Worm (Caenorhabditis elegans) whole organism, young adult: ENCODE data around the gene unc-27.

Source experiments
- B0261.1 ChIP-seq: sonication (generic microtip); optimal IDR thresholded peaks from 2 replicates; lab custom pipeline; 2016; ENCODE audit warnings: mild to moderate bottlenecking, missing genetic modification characterization, moderate library complexity, missing compliant biosample characterization
- C06A6.2 ChIP-seq: fragments of 200-800 bp; sonication (Bioruptor generic); conservative IDR thresholded peaks from 2 replicates; pipeline ENCODE4 v1.3.6; 2022; ENCODE audit warnings: missing genetic modification characterization, missing compliant biosample characterization
- C17E4.6 ChIP-seq: fragments of 200-800 bp; sonication (Bioruptor generic); IDR thresholded peaks from 2 replicates; pipeline ENCODE4 v1.3.6; 2022; ENCODE audit warnings: missing genetic modification reagents, missing genetic modification characterization, missing compliant biosample characterization
- F23B12.7 ChIP-seq: sonication (generic microtip); optimal IDR thresholded peaks from 2 replicates; lab custom pipeline; 2017; ENCODE audit warnings: missing genetic modification characterization, mild to moderate bottlenecking, missing compliant biosample characterization, antibody characterized with exemption, moderate library complexity; ENCODE audit not compliant: insufficient read depth
- F37B4.10 ChIP-seq: fragments of 200-800 bp; sonication (Bioruptor generic); IDR thresholded peaks from 2 replicates; pipeline ENCODE4 v1.3.6; 2022; ENCODE audit warnings: missing genetic modification characterization, missing compliant biosample characterization
- F39B2.1 ChIP-seq: fragments of 200-800 bp; sonication (Bioruptor generic); IDR thresholded peaks from 2 replicates; pipeline ENCODE4 v1.3.6; 2022; ENCODE audit warnings: missing genetic modification reagents, missing genetic modification characterization, missing compliant biosample characterization
- F57C9.4 ChIP-seq: sonication (generic microtip); optimal IDR thresholded peaks from 2 replicates; lab custom pipeline; 2017; ENCODE audit warnings: mild to moderate bottlenecking, missing genetic modification characterization, missing compliant biosample characterization
- K11D2.4 ChIP-seq: fragments of 200-800 bp; sonication (Bioruptor generic); IDR thresholded peaks from 2 replicates; pipeline ENCODE4 v1.3.6; 2022; ENCODE audit warnings: missing genetic modification reagents, missing genetic modification characterization, missing compliant biosample characterization
- Y56A3A.18 ChIP-seq: fragments of 200-800 bp; sonication (Bioruptor generic); IDR thresholded peaks from 2 replicates; pipeline ENCODE4 v1.3.6; 2022; ENCODE audit warnings: missing genetic modification reagents, missing genetic modification characterization, missing compliant biosample characterization
- Y79H2A.3 ChIP-seq: fragments of 200-800 bp; sonication (Bioruptor generic); conservative IDR thresholded peaks from 2 replicates; pipeline ENCODE4 v1.3.6; 2022; ENCODE audit warnings: missing genetic modification reagents, missing genetic modification characterization, missing compliant biosample characterization
- akir-1 ChIP-seq: fragments of 200-800 bp; sonication (Bioruptor generic); optimal IDR thresholded peaks from 2 replicates; lab custom pipeline; 2018; ENCODE audit warnings: mild to moderate bottlenecking, missing genetic modification characterization, moderate library complexity, missing compliant biosample characterization
- ama-1 ChIP-seq, 3 experiments: fragments of 150-350 bp in 1 of 3; sonication (generic microtip) in 2 of 3; optimal IDR thresholded peaks; 2 replicates each; lab custom pipeline; 2014 to 2018; ENCODE audit warnings: missing biosample characterization in 2 of 3, missing genetic modification characterization in 2 of 3, missing genetic modification reagents in 2 of 3
- atf-7 ChIP-seq: sonication (generic microtip); optimal IDR thresholded peaks from 2 replicates; lab custom pipeline; 2017; ENCODE audit warnings: mild to moderate bottlenecking, missing genetic modification characterization, missing compliant biosample characterization
- athp-1 ChIP-seq: sonication (generic microtip); optimal IDR thresholded peaks from 2 replicates; lab custom pipeline; 2017; ENCODE audit warnings: mild to moderate bottlenecking, missing genetic modification characterization, missing compliant biosample characterization
- attf-3 ChIP-seq: fragments of 200-800 bp; sonication (Bioruptor generic); conservative IDR thresholded peaks from 2 replicates; pipeline ENCODE4 v1.3.6; 2022; ENCODE audit warnings: missing genetic modification reagents, missing genetic modification characterization, missing compliant biosample characterization
- attf-5 ChIP-seq: fragments of 200-800 bp; sonication (Bioruptor generic); optimal IDR thresholded peaks from 2 replicates; lab custom pipeline; 2018; ENCODE audit warnings: mild to moderate bottlenecking, missing genetic modification characterization, missing compliant biosample characterization
- cebp-1 ChIP-seq, 2 experiments: fragments of 200-800 bp in 1 of 2; sonication (Bioruptor generic) in 1 of 2; sonication (generic microtip) in 1 of 2; IDR thresholded peaks in 1 of 2; optimal IDR thresholded peaks in 1 of 2; 2 replicates each; pipeline versions ENCODE4 v1.3.6 to Lab custom; 2017 to 2022; ENCODE audit warnings: missing compliant biosample characterization in 2 of 2, missing genetic modification characterization in 2 of 2, mild to moderate bottlenecking in 1 of 2, missing genetic modification reagents in 1 of 2, moderate library complexity in 1 of 2
- ceh-40 ChIP-seq: fragments of 200-800 bp; sonication (Bioruptor generic); IDR thresholded peaks from 2 replicates; pipeline ENCODE4 v1.3.6; 2022; ENCODE audit warnings: missing genetic modification characterization, missing compliant biosample characterization
- die-1 ChIP-seq: sonication (generic microtip); optimal IDR thresholded peaks from 2 replicates; lab custom pipeline; 2016; ENCODE audit warnings: missing genotype, mild to moderate bottlenecking, missing genetic modification characterization, missing compliant biosample characterization
- egl-44 ChIP-seq: fragments of 200-800 bp; sonication (Bioruptor generic); IDR thresholded peaks from 2 replicates; pipeline ENCODE4 v1.3.6; 2022; ENCODE audit warnings: missing genetic modification reagents, missing genetic modification characterization, missing compliant biosample characterization
- egrh-3 ChIP-seq: fragments of 200-800 bp; sonication (Bioruptor generic); IDR thresholded peaks from 2 replicates; pipeline ENCODE4 v1.3.6; 2022; ENCODE audit warnings: missing genetic modification reagents, missing genetic modification characterization, missing compliant biosample characterization
- ets-4 ChIP-seq: fragments of 200-800 bp; sonication (Bioruptor generic); optimal IDR thresholded peaks from 2 replicates; lab custom pipeline; 2018; ENCODE audit warnings: mild to moderate bottlenecking, missing genetic modification characterization, missing compliant biosample characterization
- gei-17 ChIP-seq: fragments of 200-800 bp; sonication (Bioruptor generic); optimal IDR thresholded peaks from 2 replicates; lab custom pipeline; 2018; ENCODE audit warnings: mild to moderate bottlenecking, missing genetic modification characterization, missing compliant biosample characterization
- hmg-1.2 ChIP-seq: fragments of 200-800 bp; sonication (Bioruptor generic); IDR thresholded peaks from 2 replicates; pipeline ENCODE4 v1.3.6; 2022; ENCODE audit warnings: missing genetic modification reagents, missing genetic modification characterization, missing compliant biosample characterization
- hmg-20 ChIP-seq: fragments of 200-800 bp; sonication (Bioruptor generic); IDR thresholded peaks from 2 replicates; pipeline ENCODE4 v1.3.6; 2022; ENCODE audit warnings: missing genetic modification reagents, missing genetic modification characterization, missing compliant biosample characterization
- let-607 ChIP-seq, 2 experiments: fragments of 200-800 bp in 1 of 2; sonication (Bioruptor generic) in 1 of 2; sonication (generic microtip) in 1 of 2; optimal IDR thresholded peaks; 2 replicates each; lab custom pipeline; 2016 to 2018; ENCODE audit warnings: mild to moderate bottlenecking in 2 of 2, missing compliant biosample characterization in 2 of 2, missing genetic modification characterization in 2 of 2, moderate library complexity in 2 of 2, missing genotype in 1 of 2
- lin-35 ChIP-seq, 3 experiments: fragments of 150-350 bp in 2 of 3; sonication (generic microtip) in 1 of 3; optimal IDR thresholded peaks; 2 replicates each; lab custom pipeline; 2014 to 2018; ENCODE audit warnings: missing biosample characterization in 3 of 3, missing genetic modification characterization in 3 of 3, missing genetic modification reagents in 3 of 3
- lin-54 ChIP-seq: fragments of 200-800 bp; sonication (Bioruptor generic); optimal IDR thresholded peaks from 2 replicates; lab custom pipeline; 2018; ENCODE audit warnings: mild to moderate bottlenecking, missing genetic modification characterization, missing compliant biosample characterization
- madf-10 ChIP-seq: sonication (generic microtip); optimal IDR thresholded peaks from 2 replicates; lab custom pipeline; 2016; ENCODE audit warnings: mild to moderate bottlenecking, missing genetic modification characterization, missing compliant biosample characterization
- madf-3 ChIP-seq: fragments of 200-800 bp; sonication (Bioruptor generic); IDR thresholded peaks from 2 replicates; pipeline ENCODE4 v1.3.6; 2022; ENCODE audit warnings: missing genetic modification reagents, missing genetic modification characterization, missing compliant biosample characterization
- mel-28 ChIP-seq: sonication (generic microtip); optimal IDR thresholded peaks from 2 replicates; lab custom pipeline; 2016; ENCODE audit warnings: borderline replicate concordance, mild to moderate bottlenecking, missing genetic modification characterization, missing compliant biosample characterization
- mxl-1 ChIP-seq: sonication (generic microtip); optimal IDR thresholded peaks from 2 replicates; lab custom pipeline; 2016; ENCODE audit warnings: missing genetic modification characterization, missing compliant biosample characterization
- nhr-179 ChIP-seq: sonication (generic microtip); optimal IDR thresholded peaks from 2 replicates; lab custom pipeline; 2016; ENCODE audit warnings: mild to moderate bottlenecking, missing genetic modification characterization, missing compliant biosample characterization
- nhr-27 ChIP-seq: fragments of 200-800 bp; sonication (Bioruptor generic); optimal IDR thresholded peaks from 2 replicates; lab custom pipeline; 2018; ENCODE audit warnings: mild to moderate bottlenecking, missing genetic modification characterization, moderate library complexity, missing compliant biosample characterization
- nhr-80 ChIP-seq: sonication (generic microtip); optimal IDR thresholded peaks from 2 replicates; lab custom pipeline; 2016; ENCODE audit warnings: missing genetic modification characterization, missing compliant biosample characterization
- nhr-90 ChIP-seq: sonication (generic microtip); optimal IDR thresholded peaks from 2 replicates; lab custom pipeline; 2016; ENCODE audit warnings: missing genotype, mild to moderate bottlenecking, missing genetic modification characterization, missing compliant biosample characterization
- pbrm-1 ChIP-seq: fragments of 200-800 bp; sonication (Bioruptor generic); IDR thresholded peaks from 2 replicates; pipeline ENCODE4 v1.3.6; 2022; ENCODE audit warnings: missing genetic modification reagents, missing genetic modification characterization, missing compliant biosample characterization
- pha-4 ChIP-seq: fragments of 150-350 bp; sonication (generic microtip); optimal IDR thresholded peaks from 2 replicates; lab custom pipeline; 2014; ENCODE audit warnings: missing biosample characterization, missing genetic modification reagents, missing genetic modification characterization
- snpc-4 ChIP-seq, 5 experiments: fragments of 150-350 bp in 1 of 5; sonication (generic microtip) in 4 of 5; optimal IDR thresholded peaks; 2 replicates each; lab custom pipeline; 2014 to 2018; ENCODE audit warnings: missing genetic modification characterization in 5 of 5, missing biosample characterization in 3 of 5, antibody characterized with exemption in 2 of 5, mild to moderate bottlenecking in 2 of 5, missing compliant biosample characterization in 2 of 5, missing genotype in 2 of 5, moderate library complexity in 2 of 5, missing genetic modification reagents in 1 of 5
- tbp1 ChIP-seq: fragments of 200-800 bp; sonication (Bioruptor generic); optimal IDR thresholded peaks from 2 replicates; lab custom pipeline; 2018; ENCODE audit warnings: mild to moderate bottlenecking, missing genetic modification characterization, missing compliant biosample characterization
- ztf-26 ChIP-seq: sonication (generic microtip); optimal IDR thresholded peaks from 2 replicates; lab custom pipeline; 2017; ENCODE audit warnings: missing genetic modification characterization, missing compliant biosample characterization
- ztf-6 ChIP-seq: fragments of 200-800 bp; sonication (Bioruptor generic); IDR thresholded peaks from 2 replicates; pipeline ENCODE4 v1.3.6; 2022; ENCODE audit warnings: missing genetic modification reagents, missing genetic modification characterization, missing compliant biosample characterization

Gene unc-27

DNA sequence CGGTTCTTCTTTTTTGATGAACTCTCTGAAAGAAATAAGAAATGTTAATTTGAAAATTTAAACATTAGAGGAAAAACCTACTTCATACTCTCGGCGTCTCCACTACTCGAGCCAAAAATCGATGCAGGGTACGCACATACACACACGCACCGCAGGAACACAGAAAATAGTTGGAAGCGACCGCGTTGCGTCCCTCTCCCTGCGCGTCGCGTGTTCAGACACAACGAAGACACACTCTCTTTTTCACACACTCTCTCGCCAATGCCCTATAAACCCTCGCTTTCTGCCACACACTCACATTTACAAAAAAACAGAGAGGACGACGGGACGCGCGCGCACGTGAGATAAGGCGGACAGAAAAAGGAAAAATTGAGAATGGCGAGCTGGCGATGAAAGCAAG is 21.7 kb downstream of the unc-27 start, which contains the start of gene R04E5.9 (continued):
- TF ChIP-seq attf-5 (GFP tag; lab: Kevin White, UChicago) (peak; percentile 93), lin-35 (GFP tag; optimal IDR thresholded peaks at IDR 0.05; lab: Kevin White, UChicago) (peak in 1 of 3 experiments; percentile 63), atf-7 (peak; percentile 64), pbrm-1 (GFP tag; lab: Robert Waterston, UW) (peak; percentile 66; the same call in 1 of the 2 replicates), hmg-1.2 (peak; percentile 84), madf-3 (GFP tag; lab: Robert Waterston, UW) (peak; percentile 89), ets-4 (GFP tag; lab: Kevin White, UChicago) (peak; percentile 91), egl-44 (GFP tag; lab: Robert Waterston, UW) (peak; percentile 61; the same call in 1 of the 2 replicates), mxl-1 (tag; lab: Kevin White, UChicago) (peak; percentile 4), egrh-3 (GFP tag; lab: Robert Waterston, UW) (peak; percentile 40; the same call in 1 of the 2 replicates), mel-28 (tag; lab: Kevin White, UChicago) (peak; percentile 17), K11D2.4 (GFP tag; lab: Robert Waterston, UW) (peak; percentile 69; the same call in 1 of the 2 replicates), C06A6.2 (0 out of 2 replicates have a peak, but pooled peaks have one; percentile 42), nhr-179 (tag; lab: Kevin White, UChicago) (peak; percentile 17), madf-10 (tag; lab: Kevin White, UChicago) (peak; percentile 85), ztf-26 (tag; lab: Kevin White, UChicago) (peak; percentile 69), gei-17 (GFP tag; lab: Kevin White, UChicago) (peak; percentile 51), nhr-80 (tag; lab: Kevin White, UChicago) (peak; percentile 99), hmg-20 (GFP tag; lab: Robert Waterston, UW) (peak; percentile 50; the same call in 1 of the 2 replicates)

DNA sequence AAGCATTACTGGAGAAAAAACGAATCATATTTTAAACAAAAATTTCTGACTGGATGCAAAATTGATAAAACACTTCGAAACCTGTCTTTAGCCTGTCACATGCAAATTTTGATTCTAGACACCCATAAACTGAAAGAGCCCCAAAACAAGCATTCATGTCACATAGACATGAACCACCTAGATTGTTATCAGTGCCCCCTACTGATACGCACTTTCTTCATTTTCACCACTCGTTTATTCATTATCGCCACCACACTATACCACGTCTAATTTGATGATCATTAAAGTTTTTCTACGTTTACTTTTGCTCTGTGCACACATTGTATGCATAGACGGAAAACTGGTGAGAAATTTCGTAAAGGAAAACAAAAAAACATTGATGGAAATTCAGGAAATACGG is 22.7 kb downstream of the unc-27 start, which contains the start of gene cnnm-2:
Gene cnnm-2 (plus strand): TSS at position 190 of the 400 bp plus-strand sequence.
- TF ChIP-seq let-607 (tag; optimal IDR thresholded peaks at IDR 0.05; lab: Kevin White, UChicago) (peak in 1 of 2 experiments; percentile 17), nhr-90 (tag; lab: Kevin White, UChicago) (no peak), nhr-80 (tag; lab: Kevin White, UChicago) (peak; percentile 84), die-1 (tag; lab: Kevin White, UChicago) (no peak), cebp-1 (GFP tag; IDR thresholded peaks at IDR 0.05; lab: Robert Waterston, UW) (no peak), cebp-1 (tag; optimal IDR thresholded peaks at IDR 0.05; lab: Kevin White, UChicago) (peak; percentile 16)
- TF ChIP-seq, all 124 proteins: peak for 3

DNA sequence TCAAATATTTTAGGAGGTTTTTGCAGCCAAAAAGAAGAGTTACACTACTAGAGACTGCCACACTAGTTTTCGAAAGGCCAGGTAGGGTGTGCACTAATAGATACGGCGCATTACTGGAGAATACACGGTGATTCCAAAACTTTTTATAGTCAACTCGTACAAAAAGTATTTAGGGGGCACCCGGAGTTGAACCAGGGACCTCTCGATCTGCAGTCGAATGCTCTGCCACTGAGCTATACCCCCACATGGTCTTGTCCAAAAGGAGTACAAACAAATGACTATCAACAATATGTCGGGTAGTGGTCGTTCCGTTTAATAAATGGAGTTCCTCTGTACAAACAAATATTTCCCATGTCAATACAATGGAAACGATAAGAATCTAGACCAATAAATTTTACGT is 28.7 kb downstream of the unc-27 start:
- TF ChIP-seq gei-17 (GFP tag; lab: Kevin White, UChicago), result no peak
- no peak for TF ChIP-seq mel-28 (tag; lab: Kevin White, UChicago)
- TF ChIP-seq lin-54, result peak; percentile 1
- TF ChIP-seq snpc-4 (GFP tag; optimal IDR thresholded peaks at IDR 0.05; lab: Kevin White, UChicago), result peak; percentile 27
- TF ChIP-seq snpc-4 (tag; optimal IDR thresholded peaks at IDR 0.05; lab: Kevin White, UChicago), result no peak
- no peak for TF ChIP-seq ztf-6 (GFP tag; lab: Robert Waterston, UW)
- TF ChIP-seq ceh-40 (GFP tag; lab: Robert Waterston, UW), result 0 out of 2 replicates have a peak, but pooled peaks have one; percentile 51
- TF ChIP-seq nhr-27 (tag; lab: Kevin White, UChicago), result no peak
- peak; percentile 32; the same call in 1 of the 2 replicates for TF ChIP-seq pbrm-1 (GFP tag; lab: Robert Waterston, UW)
- TF ChIP-seq F37B4.10 (GFP tag; lab: Robert Waterston, UW), result no peak
- no peak for TF ChIP-seq C17E4.6 (GFP tag; lab: Robert Waterston, UW)
- no peak for TF ChIP-seq akir-1 (GFP tag; lab: Kevin White, UChicago)
- peak; percentile 6 for TF ChIP-seq attf-5 (GFP tag; lab: Kevin White, UChicago)
- no peak for TF ChIP-seq F57C9.4 (tag; lab: Kevin White, UChicago)
- peak; percentile 63 for TF ChIP-seq B0261.1
- 0 out of 2 replicates have a peak, but pooled peaks have one; percentile 20 for TF ChIP-seq Y56A3A.18 (GFP tag; lab: Robert Waterston, UW)
- no peak for TF ChIP-seq F23B12.7
- no peak for TF ChIP-seq F39B2.1
- TF ChIP-seq Y79H2A.3 (GFP tag; lab: Robert Waterston, UW), result no peak
- no peak for TF ChIP-seq ama-1 (optimal IDR thresholded peaks at IDR 0.05; lab: Kevin White, UChicago)
- TF ChIP-seq ama-1 (GFP tag; optimal IDR thresholded peaks at IDR 0.05; lab: Kevin White, UChicago), result no peak
- TF ChIP-seq nhr-90 (tag; lab: Kevin White, UChicago), result peak; percentile 22
- peak; percentile 81 for TF ChIP-seq tbp1
- no peak for TF ChIP-seq pha-4
- TF ChIP-seq attf-3 (GFP tag; lab: Robert Waterston, UW), result no peak; the same call in 1 of the 2 replicates
- TF ChIP-seq athp-1 (tag; lab: Kevin White, UChicago), result no peak
